Fruit fly (Drosophila melanogaster) whole organism, embryonic: ENCODE data around the gene Kyat.

ENCODE experiments used
- Bdp1 ChIP-seq: fragments of 200-800 bp; sonication (Bioruptor generic); optimal IDR thresholded peaks from 3 replicates; lab custom pipeline; 2016; ENCODE audit warnings: missing biosample characterization, missing genetic modification characterization
- CG10267 ChIP-seq: fragments of 200-800 bp; sonication (Bioruptor generic); optimal IDR thresholded peaks from 2 replicates; lab custom pipeline; 2018; ENCODE audit warnings: missing biosample characterization, mild to moderate bottlenecking, missing genetic modification characterization, moderate library complexity
- CG11398 ChIP-seq: fragments of 200-800 bp; sonication (Bioruptor generic); optimal IDR thresholded peaks from 2 replicates; lab custom pipeline; 2016; ENCODE audit warnings: missing biosample characterization, missing genetic modification characterization
- CG12391 ChIP-seq: fragments of 200-800 bp; sonication (Bioruptor generic); optimal IDR thresholded peaks from 3 replicates; lab custom pipeline; 2018; ENCODE audit warnings: missing biosample characterization, mild to moderate bottlenecking, missing genetic modification characterization, moderate library complexity
- CG12659 ChIP-seq: fragments of 200-800 bp; sonication (Bioruptor generic); optimal IDR thresholded peaks from 3 replicates; lab custom pipeline; 2017; ENCODE audit warnings: mild to moderate bottlenecking, missing biosample characterization, missing genetic modification reagents, missing genetic modification characterization
- CG13287 ChIP-seq: fragments of 200-800 bp; sonication (Bioruptor generic); IDR thresholded peaks from 2 replicates; pipeline ENCODE4 v1.3.6; 2022; ENCODE audit warnings: missing biosample characterization, missing genetic modification characterization; ENCODE audit not compliant: partially characterized antibody
- CG14014 ChIP-seq: fragments of 200-800 bp; sonication (Bioruptor generic); IDR thresholded peaks from 2 replicates; pipeline ENCODE4 v1.3.6; 2022; ENCODE audit warnings: missing biosample characterization, missing genetic modification characterization
- CG14860 ChIP-seq: fragments of 200-800 bp; sonication (Bioruptor generic); IDR thresholded peaks from 3 replicates; pipeline ENCODE4 v1.3.6; 2022; ENCODE audit warnings: missing biosample characterization, missing genetic modification characterization; ENCODE audit not compliant: partially characterized antibody
- CG16813 ChIP-seq: fragments of 200-800 bp; sonication (Bioruptor generic); IDR thresholded peaks from 3 replicates; pipeline ENCODE4 v1.3.6; 2022; ENCODE audit warnings: missing biosample characterization, missing genetic modification characterization; ENCODE audit not compliant: partially characterized antibody
- CG17829 ChIP-seq: fragments of 200-800 bp; optimal IDR thresholded peaks from 2 replicates; lab custom pipeline; 2019; ENCODE audit warnings: missing biosample characterization, mild to moderate bottlenecking, missing genetic modification characterization, moderate library complexity
- CG2129 ChIP-seq: fragments of 200-800 bp; sonication (Bioruptor generic); IDR thresholded peaks from 2 replicates; pipeline ENCODE4 v1.3.6; 2022; ENCODE audit warnings: missing biosample characterization, missing genetic modification characterization; ENCODE audit not compliant: partially characterized antibody
- CG2199 ChIP-seq: fragments of 200-800 bp; sonication (Bioruptor generic); IDR thresholded peaks from 3 replicates; pipeline ENCODE4 v1.3.6; 2022; ENCODE audit warnings: missing biosample characterization, missing genetic modification characterization
- CG30403 ChIP-seq: fragments of 200-800 bp; sonication (Bioruptor generic); optimal IDR thresholded peaks from 3 replicates; lab custom pipeline; 2016; ENCODE audit warnings: missing biosample characterization, missing genetic modification characterization
- CG34422 ChIP-seq: fragments of 200-800 bp; sonication (Bioruptor generic); IDR thresholded peaks from 3 replicates; pipeline ENCODE4 v1.3.6; 2022; ENCODE audit warnings: missing biosample characterization, missing genetic modification characterization
- CG7928 ChIP-seq: fragments of 200-800 bp; sonication (Bioruptor generic); optimal IDR thresholded peaks from 2 replicates; lab custom pipeline; 2017; ENCODE audit warnings: missing biosample characterization, mild to moderate bottlenecking, missing genetic modification characterization
- CG7963 ChIP-seq: fragments of 200-800 bp; sonication (Bioruptor generic); IDR thresholded peaks from 3 replicates; pipeline ENCODE4 v1.3.6; 2022; ENCODE audit warnings: missing biosample characterization, missing genetic modification characterization; ENCODE audit not compliant: partially characterized antibody
- CG8281 ChIP-seq: fragments of 200-800 bp; sonication (Bioruptor generic); optimal IDR thresholded peaks from 2 replicates; lab custom pipeline; 2018; ENCODE audit warnings: missing biosample characterization, mild to moderate bottlenecking, missing genetic modification characterization, moderate library complexity
- CrebB ChIP-seq: fragments of 200-800 bp; sonication (Bioruptor generic); optimal IDR thresholded peaks from 3 replicates; lab custom pipeline; 2018; ENCODE audit warnings: missing biosample characterization, mild to moderate bottlenecking, missing genetic modification characterization
- Doc3 ChIP-seq: fragments of 200-800 bp; sonication (Bioruptor generic); IDR thresholded peaks from 3 replicates; pipeline ENCODE4 v1.3.6; 2022; ENCODE audit warnings: missing biosample characterization, missing genetic modification characterization; ENCODE audit not compliant: partially characterized antibody
- Dref ChIP-seq: fragments of 200-800 bp; sonication (Bioruptor generic); IDR thresholded peaks from 2 replicates; pipeline ENCODE4 v1.3.6; 2022; ENCODE audit warnings: missing biosample characterization, missing genetic modification characterization
- E2f2 ChIP-seq: fragments of 200-800 bp; sonication (Bioruptor generic); IDR thresholded peaks from 2 replicates; pipeline ENCODE4 v1.3.6; 2022; ENCODE audit warnings: missing biosample characterization, missing genetic modification characterization
- Ets97D ChIP-seq: fragments of 200-800 bp; sonication (Bioruptor generic); optimal IDR thresholded peaks from 3 replicates; lab custom pipeline; 2016; ENCODE audit warnings: missing biosample characterization, missing genetic modification characterization
- Hand ChIP-seq: fragments of 200-800 bp; sonication (Bioruptor generic); optimal IDR thresholded peaks from 2 replicates; lab custom pipeline; 2017; ENCODE audit warnings: mild to moderate bottlenecking, missing biosample characterization, missing genetic modification reagents, missing genetic modification characterization
- Kr ChIP-seq: fragments of 200-800 bp; sonication (Bioruptor generic); optimal IDR thresholded peaks from 2 replicates; lab custom pipeline; 2017; ENCODE audit warnings: missing biosample characterization, mild to moderate bottlenecking, missing genetic modification characterization
- MESR4 ChIP-seq: fragments of 200-800 bp; sonication (Bioruptor generic); optimal IDR thresholded peaks from 2 replicates; lab custom pipeline; 2018; ENCODE audit warnings: missing biosample characterization, mild to moderate bottlenecking, missing genetic modification characterization, moderate library complexity
- Med ChIP-seq: fragments of 200-800 bp; sonication (Bioruptor generic); peaks from one replicate; lab custom pipeline; 2016; ENCODE audit warnings: missing biosample characterization, missing genetic modification characterization, mild to moderate bottlenecking, inconsistent platforms, moderate library complexity
- Meics ChIP-seq: fragments of 200-800 bp; sonication (Bioruptor generic); optimal IDR thresholded peaks from 2 replicates; lab custom pipeline; 2017; ENCODE audit warnings: missing biosample characterization, mild to moderate bottlenecking, missing genetic modification characterization
- Opbp ChIP-seq: fragments of 200-800 bp; sonication (Bioruptor generic); IDR thresholded peaks from 3 replicates; pipeline ENCODE4 v1.3.6; 2022; ENCODE audit warnings: missing biosample characterization, missing genetic modification characterization; ENCODE audit not compliant: partially characterized antibody
- Ravus ChIP-seq: fragments of 200-800 bp; sonication (Bioruptor generic); IDR thresholded peaks from 2 replicates; pipeline ENCODE4 v1.3.6; 2022; ENCODE audit warnings: missing biosample characterization, missing genetic modification characterization
- Sry-δ ChIP-seq: fragments of 200-800 bp; sonication (Bioruptor generic); optimal IDR thresholded peaks from 2 replicates; lab custom pipeline; 2016; ENCODE audit warnings: missing biosample characterization, missing genetic modification characterization
- ac ChIP-seq: fragments of 200-800 bp; sonication (Bioruptor generic); optimal IDR thresholded peaks from 3 replicates; lab custom pipeline; 2017; ENCODE audit warnings: missing biosample characterization, mild to moderate bottlenecking, missing genetic modification characterization
- bbx ChIP-seq: fragments of 200-800 bp; sonication (Bioruptor generic); IDR thresholded peaks from 2 replicates; pipeline ENCODE4 v1.3.6; 2022; ENCODE audit warnings: missing biosample characterization, missing genetic modification characterization; ENCODE audit not compliant: partially characterized antibody
- bowl ChIP-seq: fragments of 200-800 bp; sonication (Bioruptor generic); IDR thresholded peaks from 2 replicates; pipeline ENCODE4 v1.3.6; 2022; ENCODE audit warnings: missing biosample characterization, missing genetic modification characterization
- dpn ChIP-seq, 2 experiments: fragments of 200-800 bp; sonication (Bioruptor generic); optimal IDR thresholded peaks; 3 replicates each; lab custom pipeline; 2016; ENCODE audit warnings: missing biosample characterization in 2 of 2, missing genetic modification characterization in 2 of 2
- ems ChIP-seq: fragments of 200-800 bp; sonication (Bioruptor generic); optimal IDR thresholded peaks from 3 replicates; lab custom pipeline; 2016; ENCODE audit warnings: missing biosample characterization, missing genetic modification characterization
- exex ChIP-seq: fragments of 200-800 bp; sonication (Bioruptor generic); optimal IDR thresholded peaks from 4 replicates; lab custom pipeline; 2018; ENCODE audit warnings: missing biosample characterization, mild to moderate bottlenecking, missing genetic modification characterization, moderate library complexity
- gcm2 ChIP-seq: fragments of 200-800 bp; sonication (Bioruptor generic); optimal IDR thresholded peaks from 2 replicates; lab custom pipeline; 2016; ENCODE audit warnings: missing biosample characterization, missing genetic modification characterization
- gro ChIP-seq: fragments of 200-800 bp; sonication (Bioruptor generic); optimal IDR thresholded peaks from 2 replicates; lab custom pipeline; 2016; ENCODE audit warnings: missing biosample characterization, missing genetic modification characterization
- knrl ChIP-seq: fragments of 200-800 bp; sonication (Bioruptor generic); IDR thresholded peaks from 3 replicates; pipeline ENCODE4 v1.3.6; 2022; ENCODE audit warnings: missing biosample characterization, missing genetic modification characterization; ENCODE audit not compliant: partially characterized antibody
- lbe ChIP-seq: fragments of 200-800 bp; sonication (Bioruptor generic); optimal IDR thresholded peaks from 2 replicates; lab custom pipeline; 2016; ENCODE audit warnings: missing biosample characterization, mild to moderate bottlenecking, missing genetic modification characterization
- lola ChIP-seq, 3 experiments: fragments of >200 bp in 2 of 3; fragments of 200-800 bp in 1 of 3; sonication (Bioruptor generic) in 1 of 3; optimal IDR thresholded peaks; 2 replicates each; lab custom pipeline; 2017 to 2019; ENCODE audit warnings: missing biosample characterization in 3 of 3, missing genetic modification characterization in 3 of 3, mild to moderate bottlenecking in 1 of 3, moderate library complexity in 1 of 3
- mld ChIP-seq: fragments of 200-800 bp; sonication (Bioruptor generic); IDR thresholded peaks from 3 replicates; pipeline ENCODE4 v1.3.6; 2022; ENCODE audit warnings: missing biosample characterization, missing genetic modification characterization; ENCODE audit not compliant: partially characterized antibody
- row ChIP-seq: fragments of 200-800 bp; sonication (Bioruptor generic); IDR thresholded peaks from 3 replicates; pipeline ENCODE4 v1.3.6; 2022; ENCODE audit warnings: missing biosample characterization, missing genetic modification characterization
- slbo ChIP-seq: fragments of 200-800 bp; sonication (Bioruptor generic); IDR thresholded peaks from 2 replicates; pipeline ENCODE4 v1.3.6; 2022; ENCODE audit warnings: missing biosample characterization, missing genetic modification characterization
- stwl ChIP-seq: fragments of 200-800 bp; sonication (Bioruptor generic); optimal IDR thresholded peaks from 3 replicates; lab custom pipeline; 2018; ENCODE audit warnings: missing biosample characterization, mild to moderate bottlenecking, missing genetic modification characterization, moderate library complexity
- tna ChIP-seq: fragments of 200-800 bp; sonication (Bioruptor generic); IDR thresholded peaks from 2 replicates; pipeline ENCODE4 v1.3.6; 2022; ENCODE audit warnings: missing biosample characterization, missing genetic modification characterization; ENCODE audit not compliant: partially characterized antibody
- vfl ChIP-seq: fragments of 200-800 bp; sonication (Bioruptor generic); optimal IDR thresholded peaks from 2 replicates; lab custom pipeline; 2016; ENCODE audit warnings: missing biosample characterization, missing genetic modification characterization
- vnd ChIP-seq: fragments of 200-800 bp; sonication (Bioruptor generic); IDR thresholded peaks from 3 replicates; pipeline ENCODE4 v1.3.6; 2022; ENCODE audit warnings: missing biosample characterization, missing genetic modification characterization; ENCODE audit not compliant: partially characterized antibody

The Kyat gene

dm6 chr3R:11796780-11797179, 25.5 kb downstream of the Kyat start, which contains the start of gene Sbf (continued):
- TF ChIP-seq vnd (peak; percentile 68), CG14014 (GFP tag; lab: Robert Waterston, UW) (0 out of 2 replicates have a peak, but pooled peaks have one; percentile 8), CG14860 (GFP tag; lab: Robert Waterston, UW) (peak; percentile 77), CG7963 (GFP tag; lab: Robert Waterston, UW) (peak; percentile 81; the same call in 2 of the 3 replicates), stwl (tag; lab: Kevin White, UChicago) (peak; percentile 79), mld (GFP tag; lab: Robert Waterston, UW) (peak; percentile 79; the same call in 2 of the 3 replicates), CG30403 (GFP tag; lab: Kevin White, UChicago) (peak; percentile 33), row (GFP tag; lab: Robert Waterston, UW) (peak; percentile 19; the same call in 1 of the 3 replicates), Doc3 (GFP tag; lab: Robert Waterston, UW) (peak; percentile 76), ems (GFP tag; lab: Kevin White, UChicago) (peak; percentile 3), E2f2 (GFP tag; lab: Robert Waterston, UW) (peak; percentile 98), CG10267 (tag; lab: Kevin White, UChicago) (peak; percentile 98), Hand (GFP tag; lab: Kevin White, UChicago) (no peak), CG34422 (GFP tag; lab: Robert Waterston, UW) (0 out of 3 replicates have a peak, but pooled peaks have one; percentile 39), tna (peak; percentile 67), MESR4 (GFP tag; lab: Kevin White, UChicago) (peak; percentile 71), CG17829 (tag; lab: Kevin White, UChicago) (peak; percentile 25), knrl (GFP tag; lab: Robert Waterston, UW) (peak; percentile 75), CG7928 (GFP tag; lab: Kevin White, UChicago) (no peak), exex (tag; lab: Kevin White, UChicago) (no peak), Ets97D (GFP tag; lab: Kevin White, UChicago) (peak; percentile 57), Bdp1 (GFP tag; lab: Kevin White, UChicago) (peak; percentile 9), CG2129 (GFP tag; lab: Robert Waterston, UW) (peak; percentile 68), dpn (GFP tag; optimal IDR thresholded peaks at IDR 0.05; lab: Kevin White, UChicago) (peak in 1 of 2 experiments; percentile 28), bowl (no peak), gro (GFP tag; lab: Kevin White, UChicago) (peak; percentile 69), Sry-δ (GFP tag; lab: Kevin White, UChicago) (peak; percentile 72), Med (GFP tag; lab: Kevin White, UChicago) (peak; percentile 93), gcm2 (GFP tag; lab: Kevin White, UChicago) (peak; percentile 6), Kr (GFP tag; lab: Kevin White, UChicago) (no peak), CG13287 (GFP tag; lab: Robert Waterston, UW) (peak; percentile 92), CrebB (tag; lab: Kevin White, UChicago) (peak; percentile 1), bbx (GFP tag; lab: Robert Waterston, UW) (peak; percentile 92), slbo (peak; percentile 28; the same call in 1 of the 2 replicates), CG8281 (no peak), Meics (GFP tag; lab: Kevin White, UChicago) (no peak), Dref (GFP tag; lab: Robert Waterston, UW) (peak; percentile 92), Ravus (GFP tag; lab: Robert Waterston, UW) (no peak), vfl (peak; percentile 52), lola (GFP tag; optimal IDR thresholded peaks at IDR 0.05; lab: Kevin White, UChicago) (no peak), CG12659 (GFP tag; lab: Kevin White, UChicago) (peak; percentile 45), CG12391 (tag; lab: Kevin White, UChicago) (peak; percentile 34), ac (no peak), CG11398 (GFP tag; lab: Kevin White, UChicago) (no peak), CG2199 (no peak), CG16813 (GFP tag; lab: Robert Waterston, UW) (peak; percentile 83), lbe (GFP tag; lab: Kevin White, UChicago) (peak; percentile 57), Opbp (GFP tag; lab: Robert Waterston, UW) (peak; percentile 92)
